Worm (Caenorhabditis elegans) whole organism, L1 larva: ENCODE measurements around the gene fat-7.

ENCODE experiments used
- ama-1 ChIP-seq: fragments of 150-350 bp; optimal IDR thresholded peaks from 2 replicates; lab custom pipeline; 2014
- ces-1 ChIP-seq: fragments of 150-350 bp; optimal IDR thresholded peaks from 2 replicates; lab custom pipeline; 2014; ENCODE audit warnings: missing biosample characterization, missing genetic modification reagents, missing genetic modification characterization
- lin-13 ChIP-seq: fragments of 150-350 bp; optimal IDR thresholded peaks from 2 replicates; lab custom pipeline; 2014; ENCODE audit warnings: missing biosample characterization, missing genetic modification reagents, missing genetic modification characterization
- nhr-237 ChIP-seq: fragments of 150-350 bp; optimal IDR thresholded peaks from 2 replicates; lab custom pipeline; 2014; ENCODE audit warnings: missing biosample characterization, missing genetic modification characterization
- swsn-7 ChIP-seq: sonication (generic microtip); optimal IDR thresholded peaks from 2 replicates; lab custom pipeline; 2016; ENCODE audit warnings: missing genetic modification characterization, missing compliant biosample characterization
- vab-15 ChIP-seq: sonication (generic microtip); optimal IDR thresholded peaks from 2 replicates; lab custom pipeline; 2017; ENCODE audit warnings: missing genotype, mild to moderate bottlenecking, missing genetic modification characterization, missing compliant biosample characterization
- ztf-4 ChIP-seq: fragments of 150-350 bp; optimal IDR thresholded peaks from 2 replicates; lab custom pipeline; 2014; ENCODE audit warnings: missing biosample characterization, missing genetic modification characterization

DNA sequence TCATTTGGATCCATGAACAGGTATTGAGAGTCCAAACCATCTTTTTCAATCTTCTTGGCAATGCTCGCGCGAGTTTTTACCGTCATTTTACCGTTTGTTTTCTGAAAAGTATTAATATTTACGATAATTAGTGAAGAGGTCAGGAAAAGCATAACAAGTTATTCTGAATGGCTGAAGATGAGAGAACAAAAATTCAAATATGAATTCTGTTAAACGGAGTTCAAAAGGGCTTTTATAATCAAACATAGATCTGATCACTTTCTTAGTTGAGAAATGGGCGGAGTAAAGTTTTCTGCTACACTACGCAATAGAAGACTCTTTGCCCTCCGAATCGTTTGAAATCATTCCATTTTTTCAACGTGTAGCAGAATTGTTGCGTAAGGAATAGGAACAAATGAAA, at the start of gene fat-7:
- no peak for TF ChIP-seq swsn-7 (tag; lab: Kevin White, UChicago)
- no peak for TF ChIP-seq nhr-237 (tag; lab: Kevin White, UChicago)
- no peak for TF ChIP-seq vab-15 (tag; lab: Kevin White, UChicago)
- no peak for TF ChIP-seq ces-1 (GFP tag; lab: Kevin White, UChicago)
- TF ChIP-seq ama-1 (lab: Kevin White, UChicago), result no peak
- no peak for TF ChIP-seq ztf-4
- TF ChIP-seq lin-13 (GFP tag; lab: Kevin White, UChicago), result no peak
